Worm (Caenorhabditis elegans): ENCODE measurements around the gene T28A11.2.

DNA sequence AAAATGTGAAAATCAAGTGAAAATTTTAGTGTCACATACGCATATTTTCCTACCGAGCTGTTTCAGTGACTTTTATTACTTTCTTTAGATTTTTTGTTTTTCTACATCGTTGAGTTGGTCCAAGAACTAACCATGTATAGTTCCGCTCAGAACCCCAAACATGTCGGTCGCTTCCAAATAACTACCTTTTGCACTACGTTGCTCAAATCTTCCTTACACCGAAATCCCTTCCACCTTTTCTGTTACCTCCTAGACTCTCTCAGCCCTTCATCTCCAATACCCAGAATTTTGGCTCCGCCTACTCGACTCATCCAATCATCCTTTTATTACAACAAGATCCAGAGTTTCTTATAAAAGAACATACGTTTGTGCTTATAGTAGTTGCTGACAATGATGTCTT lies 4.5 kb downstream of the T28A11.2 start, which contains the start of gene F35F10.5:
- TF ChIP-seq B0310.2 (tag; optimal IDR thresholded peaks at IDR 0.05) (no peak), hmg-4 (GFP tag; optimal IDR thresholded peaks at IDR 0.05) (no peak), ama-1 (optimal IDR thresholded peaks at IDR 0.05) (no peak), flt-1 (GFP tag; IDR thresholded peaks at IDR 0.05) (no peak), hnd-1 (tag; optimal IDR thresholded peaks at IDR 0.05) (no peak), sea-1 (GFP tag; conservative IDR thresholded peaks at IDR 0.05) (no peak), tbx-11 (GFP tag; IDR thresholded peaks at IDR 0.05) (no peak), F13C5.2 (tag; optimal IDR thresholded peaks at IDR 0.05) (no peak), hmbx-1 (tag; optimal IDR thresholded peaks at IDR 0.05) (no peak), aly-1 (tag; optimal IDR thresholded peaks at IDR 0.05) (no peak), pes-1 (GFP tag; IDR thresholded peaks at IDR 0.05) (no peak)

Data from whole organism, early embryonic.